Worm (Caenorhabditis elegans) whole organism, late embryonic: ENCODE measurements around the gene acox-3.

Source experiments
- C08G9.2 ChIP-seq: sonication (generic microtip); optimal IDR thresholded peaks from 2 replicates; lab custom pipeline; 2016; ENCODE audit warnings: mild to moderate bottlenecking, missing genetic modification characterization, moderate library complexity, missing compliant biosample characterization
- C38D4.7 ChIP-seq: fragments of 200-800 bp; sonication (Bioruptor generic); optimal IDR thresholded peaks from 2 replicates; lab custom pipeline; 2018; ENCODE audit warnings: mild to moderate bottlenecking, missing genetic modification characterization, moderate library complexity, missing compliant biosample characterization
- K09A11.1 ChIP-seq: sonication (generic microtip); optimal IDR thresholded peaks from 2 replicates; lab custom pipeline; 2017; ENCODE audit warnings: antibody characterized with exemption, mild to moderate bottlenecking, missing genetic modification characterization, missing compliant biosample characterization; ENCODE audit not compliant: insufficient read depth
- ahr-1 ChIP-seq: sonication (generic microtip); optimal IDR thresholded peaks from 2 replicates; lab custom pipeline; 2016; ENCODE audit warnings: missing genetic modification characterization, missing compliant biosample characterization
- ceh-14 ChIP-seq: sonication (generic microtip); optimal IDR thresholded peaks from 2 replicates; lab custom pipeline; 2016; ENCODE audit warnings: missing genotype, missing genetic modification characterization, missing compliant biosample characterization
- ceh-18 ChIP-seq: sonication (generic microtip); optimal IDR thresholded peaks from 2 replicates; lab custom pipeline; 2016; ENCODE audit warnings: missing genetic modification characterization, missing compliant biosample characterization
- ceh-19 ChIP-seq: fragments of 200-800 bp; sonication (Bioruptor generic); optimal IDR thresholded peaks from 2 replicates; lab custom pipeline; 2018; ENCODE audit warnings: mild to moderate bottlenecking, missing genetic modification characterization, missing compliant biosample characterization
- ceh-2 ChIP-seq: sonication (generic microtip); optimal IDR thresholded peaks from 2 replicates; lab custom pipeline; 2016; ENCODE audit warnings: missing genotype, missing genetic modification characterization, missing compliant biosample characterization
- ceh-22 ChIP-seq: sonication (generic microtip); optimal IDR thresholded peaks from 2 replicates; lab custom pipeline; 2017; ENCODE audit warnings: missing biosample characterization, missing genetic modification characterization
- ceh-24 ChIP-seq: sonication (generic microtip); optimal IDR thresholded peaks from 2 replicates; lab custom pipeline; 2016; ENCODE audit warnings: mild to moderate bottlenecking, missing genetic modification characterization, missing compliant biosample characterization
- ceh-31 ChIP-seq: sonication (generic microtip); optimal IDR thresholded peaks from 2 replicates; lab custom pipeline; 2016; ENCODE audit warnings: missing genetic modification characterization, missing compliant biosample characterization
- ceh-48 ChIP-seq: sonication (generic microtip); optimal IDR thresholded peaks from 2 replicates; lab custom pipeline; 2016; ENCODE audit warnings: missing genetic modification characterization, inconsistent platforms, missing compliant biosample characterization
- ceh-6 ChIP-seq: fragments of 200-800 bp; sonication (Bioruptor generic); optimal IDR thresholded peaks from 2 replicates; lab custom pipeline; 2018; ENCODE audit warnings: mild to moderate bottlenecking, missing genetic modification characterization, missing compliant biosample characterization
- ceh-9 ChIP-seq: sonication (generic microtip); optimal IDR thresholded peaks from 2 replicates; lab custom pipeline; 2016; ENCODE audit warnings: mild to moderate bottlenecking, missing genetic modification characterization, inconsistent platforms, missing compliant biosample characterization
- dmd-4 ChIP-seq: sonication (generic microtip); optimal IDR thresholded peaks from 2 replicates; lab custom pipeline; 2016; ENCODE audit warnings: borderline replicate concordance, missing genetic modification characterization, missing compliant biosample characterization
- dve-1 ChIP-seq: sonication (generic microtip); optimal IDR thresholded peaks from 2 replicates; lab custom pipeline; 2017; ENCODE audit warnings: antibody characterized with exemption, mild to moderate bottlenecking, missing genetic modification characterization, missing compliant biosample characterization
- elt-2 ChIP-seq: sonication (generic microtip); optimal IDR thresholded peaks from 2 replicates; lab custom pipeline; 2016; ENCODE audit warnings: missing genetic modification reagents, missing genetic modification characterization, missing compliant biosample characterization
- eyg-1 ChIP-seq: sonication (generic microtip); optimal IDR thresholded peaks from 2 replicates; lab custom pipeline; 2016; ENCODE audit warnings: missing genotype, missing genetic modification characterization, missing compliant biosample characterization
- fkh-10 ChIP-seq: fragments of 150-350 bp; optimal IDR thresholded peaks from 2 replicates; lab custom pipeline; 2014; ENCODE audit warnings: missing biosample characterization, missing genetic modification reagents, missing genetic modification characterization
- fkh-6 ChIP-seq: sonication (generic microtip); optimal IDR thresholded peaks from 2 replicates; lab custom pipeline; 2016; ENCODE audit warnings: missing genetic modification characterization, missing compliant biosample characterization
- gmeb-2 ChIP-seq: sonication (generic microtip); optimal IDR thresholded peaks from 2 replicates; lab custom pipeline; 2016; ENCODE audit warnings: missing genetic modification characterization, inconsistent platforms, missing compliant biosample characterization
- hlh-15 ChIP-seq: sonication (generic microtip); optimal IDR thresholded peaks from 2 replicates; lab custom pipeline; 2016; ENCODE audit warnings: missing genetic modification characterization, missing compliant biosample characterization
- hlh-8 ChIP-seq: sonication (generic microtip); optimal IDR thresholded peaks from 2 replicates; lab custom pipeline; 2016; ENCODE audit warnings: missing genotype, missing genetic modification characterization, missing compliant biosample characterization
- nhr-11 ChIP-seq: fragments of 150-350 bp; optimal IDR thresholded peaks from 2 replicates; lab custom pipeline; 2014; ENCODE audit warnings: missing biosample characterization, missing genetic modification characterization
- odd-2 ChIP-seq: sonication (generic microtip); optimal IDR thresholded peaks from 2 replicates; lab custom pipeline; 2017; ENCODE audit warnings: antibody characterized with exemption, mild to moderate bottlenecking, missing genetic modification characterization, missing compliant biosample characterization
- pag-3 ChIP-seq: sonication (generic microtip); optimal IDR thresholded peaks from 2 replicates; lab custom pipeline; 2016; ENCODE audit warnings: missing compliant biosample characterization, missing genetic modification characterization, borderline replicate concordance
- pat-9 ChIP-seq: fragments of 200-800 bp; sonication (Bioruptor generic); optimal IDR thresholded peaks from 2 replicates; lab custom pipeline; 2018; ENCODE audit warnings: mild to moderate bottlenecking, missing genetic modification characterization, moderate library complexity, missing compliant biosample characterization
- pha-4 ChIP-seq: fragments of 150-350 bp; optimal IDR thresholded peaks from 2 replicates; lab custom pipeline; 2018; ENCODE audit warnings: missing biosample characterization, missing genetic modification reagents, missing genetic modification characterization
- pqm-1 ChIP-seq: sonication (generic microtip); optimal IDR thresholded peaks from 2 replicates; lab custom pipeline; 2016; ENCODE audit warnings: missing genetic modification characterization, missing compliant biosample characterization
- pros-1 ChIP-seq: fragments of 150-350 bp; optimal IDR thresholded peaks from 2 replicates; lab custom pipeline; 2014; ENCODE audit warnings: missing biosample characterization, missing genetic modification reagents, missing genetic modification characterization
- sox-4 ChIP-seq: sonication (generic microtip); optimal IDR thresholded peaks from 2 replicates; lab custom pipeline; 2017; ENCODE audit warnings: mild to moderate bottlenecking, missing genetic modification characterization, inconsistent platforms, missing compliant biosample characterization
- ttx-3 ChIP-seq: sonication (generic microtip); optimal IDR thresholded peaks from 2 replicates; lab custom pipeline; 2016; ENCODE audit warnings: missing genetic modification reagents, missing genetic modification characterization, missing compliant biosample characterization
- unc-42 ChIP-seq: sonication (generic microtip); optimal IDR thresholded peaks from 2 replicates; lab custom pipeline; 2016; ENCODE audit warnings: missing genotype, missing genetic modification characterization, missing compliant biosample characterization
- unc-55 ChIP-seq: sonication (generic microtip); optimal IDR thresholded peaks from 2 replicates; lab custom pipeline; 2017; ENCODE audit warnings: missing biosample characterization, missing genetic modification reagents, missing genetic modification characterization
- unc-86 ChIP-seq: sonication (generic microtip); optimal IDR thresholded peaks from 2 replicates; lab custom pipeline; 2016; ENCODE audit warnings: missing genetic modification characterization, missing compliant biosample characterization
- zip-5 ChIP-seq: sonication (generic microtip); optimal IDR thresholded peaks from 2 replicates; lab custom pipeline; 2016; ENCODE audit warnings: missing genetic modification characterization, missing compliant biosample characterization

Gene acox-3

ce11 chrIV:6232769-6233290 is 15.5 kb downstream of the acox-3 start, which contains the start of gene F58F9.3:
TSS of gene F58F9.3 (plus strand) at chrIV:6233240.
- TF ChIP-seq ceh-31: no peak
- TF ChIP-seq ttx-3 (tag; lab: Kevin White, UChicago): no peak
- no peak for TF ChIP-seq hlh-15 (tag; lab: Kevin White, UChicago)
- no peak for TF ChIP-seq elt-2 (tag; lab: Kevin White, UChicago)
- TF ChIP-seq ceh-48 (tag; lab: Kevin White, UChicago): no peak
- TF ChIP-seq unc-42 (tag; lab: Kevin White, UChicago): no peak
- no peak for TF ChIP-seq dmd-4 (tag; lab: Kevin White, UChicago)
- no peak for TF ChIP-seq ceh-18 (tag; lab: Kevin White, UChicago)
- TF ChIP-seq ahr-1 (tag; lab: Kevin White, UChicago): no peak
- TF ChIP-seq pha-4 (tag; lab: Kevin White, UChicago): no peak
- TF ChIP-seq nhr-11 (tag; lab: Kevin White, UChicago): no peak
- TF ChIP-seq C08G9.2 (tag; lab: Kevin White, UChicago): no peak
- no peak for TF ChIP-seq ceh-22 (tag; lab: Kevin White, UChicago)
- no peak for TF ChIP-seq dve-1 (tag; lab: Kevin White, UChicago)
- no peak for TF ChIP-seq ceh-6 (GFP tag; lab: Kevin White, UChicago)
- TF ChIP-seq ceh-19: no peak
- no peak for TF ChIP-seq odd-2 (tag; lab: Kevin White, UChicago)
- no peak for TF ChIP-seq pros-1 (tag; lab: Kevin White, UChicago)

ce11 chrIV:6230560-6231073 is 17.7 kb downstream of the acox-3 start, which contains the start of gene F58F9.4:
TSS of gene F58F9.4 (plus strand) at chrIV:6231023.
- TF ChIP-seq ceh-14: no peak
- no peak for TF ChIP-seq fkh-6
- TF ChIP-seq pqm-1: no peak
- no peak for TF ChIP-seq fkh-10 (GFP tag; lab: Kevin White, UChicago)
- no peak for TF ChIP-seq unc-42 (tag; lab: Kevin White, UChicago)
- TF ChIP-seq C38D4.7 (GFP tag; lab: Kevin White, UChicago): no peak
- no peak for TF ChIP-seq K09A11.1
- TF ChIP-seq pha-4 (tag; lab: Kevin White, UChicago): no peak
- TF ChIP-seq unc-55 (GFP tag; lab: Kevin White, UChicago): no peak

ce11 chrIV:6227974-6228373 is 20.3 kb downstream of the acox-3 start, which contains the start of gene C49A9.1:
TSS of gene C49A9.1 (plus strand) at chrIV:6228190.
- TF ChIP-seq elt-2 (tag; lab: Kevin White, UChicago) (no peak), hlh-8 (tag; lab: Kevin White, UChicago) (no peak), unc-86 (tag; lab: Kevin White, UChicago) (no peak), gmeb-2 (tag; lab: Kevin White, UChicago) (no peak), ceh-9 (tag; lab: Kevin White, UChicago) (no peak), C08G9.2 (tag; lab: Kevin White, UChicago) (no peak), K09A11.1 (no peak), eyg-1 (tag; lab: Kevin White, UChicago) (no peak)

ce11 chrIV:6225143-6225542 is 23.1 kb downstream of the acox-3 start, which contains the start of gene C49A9.2:
TSS of gene C49A9.2 (plus strand) at chrIV:6225443.
- TF ChIP-seq pqm-1 (no peak), ceh-24 (tag; lab: Kevin White, UChicago) (no peak), zip-5 (tag; lab: Kevin White, UChicago) (no peak), sox-4 (tag; lab: Kevin White, UChicago) (no peak), pat-9 (tag; lab: Kevin White, UChicago) (no peak), ahr-1 (tag; lab: Kevin White, UChicago) (no peak), ceh-2 (tag; lab: Kevin White, UChicago) (no peak), pag-3 (tag; lab: Kevin White, UChicago) (no peak)
